1 fruit fly cellular context compared by ENCODE assay signal in the genomic region with DNA sequence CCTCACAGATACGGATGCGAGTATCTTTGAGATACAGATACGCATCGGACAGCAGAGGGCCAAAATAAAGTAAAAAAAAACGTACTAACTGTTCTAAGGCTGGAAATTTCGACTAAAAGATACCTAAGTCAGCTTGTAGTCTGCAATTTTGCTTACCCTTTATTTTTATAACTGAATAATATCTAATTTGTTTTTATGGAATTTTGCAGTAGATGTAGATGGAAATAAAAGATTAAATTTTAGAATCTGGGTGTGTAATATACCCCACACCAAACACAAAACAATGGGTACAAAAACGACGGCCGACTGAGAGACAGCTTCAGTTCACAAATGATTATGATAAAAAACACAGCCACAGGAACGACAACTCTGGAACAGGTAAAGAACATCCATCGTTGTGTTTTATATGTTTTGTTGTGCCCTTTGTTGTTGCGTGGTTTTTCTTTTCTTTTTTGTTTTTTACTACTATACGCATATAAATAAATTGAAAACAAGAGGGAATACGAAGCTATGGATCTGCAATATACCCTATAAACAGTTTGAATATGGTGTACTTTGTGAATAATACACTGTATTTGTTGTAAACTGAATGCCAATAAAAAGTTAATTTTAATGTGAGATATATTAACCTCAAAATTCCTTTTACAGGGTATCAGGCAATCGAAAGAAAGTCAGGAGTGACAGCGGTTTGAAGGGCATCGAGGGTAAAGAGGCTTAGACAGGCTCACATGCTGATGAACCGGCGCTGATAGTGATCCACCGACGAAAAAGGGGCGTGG.
A peak's percentile ranks its signal among the peaks of the same experiment; 100 is the strongest.
TF ChIP-seq lines count a peak whose summit lies in the region.

No protein-coding gene starts in this region.

TF ChIP-seq in whole organism, embryonic, 481 proteins besides CTCF, POLR2A, EP300 and RAD21 (continued from another document and continues in another):
- TF ChIP-seq CG11695 (GFP tag; IDR thresholded peaks at IDR 0.05; lab: Robert Waterston, UW), result peak; percentile 59; the same call in 1 of the 3 replicates
- peak; percentile 68 for TF ChIP-seq CG3065 (GFP tag; optimal IDR thresholded peaks at IDR 0.05; lab: Kevin White, UChicago)
- TF ChIP-seq Side (GFP tag; optimal IDR thresholded peaks at IDR 0.05; lab: Kevin White, UChicago), result peak; percentile 33
- no peak for TF ChIP-seq C15 (GFP tag; IDR thresholded peaks at IDR 0.05; lab: Robert Waterston, UW)
- no peak for TF ChIP-seq Trl (optimal IDR thresholded peaks at IDR 0.05; lab: Kevin White, UChicago)
- peak; percentile 35 for TF ChIP-seq Trl (GFP tag; optimal IDR thresholded peaks at IDR 0.05; lab: Kevin White, UChicago)
- no peak for TF ChIP-seq Bteb2 (GFP tag; optimal IDR thresholded peaks at IDR 0.05; lab: Kevin White, UChicago)
- TF ChIP-seq tup (GFP tag; optimal IDR thresholded peaks at IDR 0.05; lab: Kevin White, UChicago), result no peak
- no peak for TF ChIP-seq pros (GFP tag; optimal IDR thresholded peaks at IDR 0.05; lab: Kevin White, UChicago)
- no peak for TF ChIP-seq Six4 (GFP tag; optimal IDR thresholded peaks at IDR 0.05; lab: Kevin White, UChicago)
- TF ChIP-seq repo (GFP tag; optimal IDR thresholded peaks at IDR 0.05; lab: Kevin White, UChicago), result no peak
- no peak for TF ChIP-seq bigmax (GFP tag; optimal IDR thresholded peaks at IDR 0.05; lab: Kevin White, UChicago)
- TF ChIP-seq trem (tag; optimal IDR thresholded peaks at IDR 0.05; lab: Kevin White, UChicago), result peak; percentile 25
- TF ChIP-seq CG3847 (GFP tag; IDR thresholded peaks at IDR 0.05; lab: Robert Waterston, UW), result no peak
- TF ChIP-seq Dref (GFP tag; IDR thresholded peaks at IDR 0.05; lab: Robert Waterston, UW), result no peak
- peak; percentile 80 for TF ChIP-seq Med (GFP tag; lab: Kevin White, UChicago)
- peak; percentile 40 for TF ChIP-seq Lhr (GFP tag; optimal IDR thresholded peaks at IDR 0.05; lab: Kevin White, UChicago)
- TF ChIP-seq Gsc (GFP tag; IDR thresholded peaks at IDR 0.05; lab: Robert Waterston, UW), result peak; percentile 20; the same call in 1 of the 2 replicates
- peak; percentile 44; the same call in 1 of the 3 replicates for TF ChIP-seq CG11093 (GFP tag; IDR thresholded peaks at IDR 0.05; lab: Robert Waterston, UW)
- no peak for TF ChIP-seq CG13624 (GFP tag; optimal IDR thresholded peaks at IDR 0.05; lab: Kevin White, UChicago)
- TF ChIP-seq fu2 (GFP tag; optimal IDR thresholded peaks at IDR 0.05; lab: Kevin White, UChicago), result no peak
- no peak for TF ChIP-seq ewg (GFP tag; optimal IDR thresholded peaks at IDR 0.05; lab: Kevin White, UChicago)
- TF ChIP-seq wek (GFP tag; optimal IDR thresholded peaks at IDR 0.05; lab: Kevin White, UChicago), result no peak
- peak; percentile 4 for TF ChIP-seq PHDP (tag; optimal IDR thresholded peaks at IDR 0.05; lab: Kevin White, UChicago)
- peak in 1 of 2 experiments; percentile 22 for TF ChIP-seq Hr51 (GFP tag; optimal IDR thresholded peaks at IDR 0.05; lab: Kevin White, UChicago)
- no peak for TF ChIP-seq Atf6 (GFP tag; IDR thresholded peaks at IDR 0.05; lab: Robert Waterston, UW)
- no peak for TF ChIP-seq HmgZ (tag; optimal IDR thresholded peaks at IDR 0.05; lab: Kevin White, UChicago)
- peak; percentile 7 for TF ChIP-seq nerfin-1 (tag; optimal IDR thresholded peaks at IDR 0.05; lab: Kevin White, UChicago)
- no peak for TF ChIP-seq ems (GFP tag; optimal IDR thresholded peaks at IDR 0.05; lab: Kevin White, UChicago)
- TF ChIP-seq Sry-δ (GFP tag; optimal IDR thresholded peaks at IDR 0.05; lab: Kevin White, UChicago), result no peak
- peak; percentile 38 for TF ChIP-seq fd102C (GFP tag; optimal IDR thresholded peaks at IDR 0.05; lab: Kevin White, UChicago)
- 0 out of 2 replicates have a peak, but pooled peaks have one; percentile 16 for TF ChIP-seq ssp (GFP tag; IDR thresholded peaks at IDR 0.05; lab: Robert Waterston, UW)
- no peak for TF ChIP-seq bab2 (GFP tag; optimal IDR thresholded peaks at IDR 0.05; lab: Kevin White, UChicago)
- peak; percentile 48 for TF ChIP-seq CG10209 (GFP tag; optimal IDR thresholded peaks at IDR 0.05; lab: Kevin White, UChicago)
- peak; percentile 4 for TF ChIP-seq CG12219 (GFP tag; optimal IDR thresholded peaks at IDR 0.05; lab: Kevin White, UChicago)
- no peak for TF ChIP-seq Tbp (GFP tag; optimal IDR thresholded peaks at IDR 0.05; lab: Kevin White, UChicago)
- TF ChIP-seq croc (GFP tag; conservative IDR thresholded peaks at IDR 0.05; lab: Robert Waterston, UW), result peak; percentile 56
- no peak for TF ChIP-seq wor (GFP tag; IDR thresholded peaks at IDR 0.05; lab: Robert Waterston, UW)
- 0 out of 2 replicates have a peak, but pooled peaks have one; percentile 4 for TF ChIP-seq wdn (GFP tag; IDR thresholded peaks at IDR 0.05; lab: Robert Waterston, UW)
- TF ChIP-seq vnd (GFP tag; IDR thresholded peaks at IDR 0.05; lab: Robert Waterston, UW; ENCODE audit: partially characterized antibody), result no peak
- no peak for TF ChIP-seq CG13894 (tag; optimal IDR thresholded peaks at IDR 0.05; lab: Kevin White, UChicago)
- TF ChIP-seq B-H2 (GFP tag; optimal IDR thresholded peaks at IDR 0.05; lab: Kevin White, UChicago), result no peak
- peak; percentile 30 for TF ChIP-seq CG18619 (GFP tag; optimal IDR thresholded peaks at IDR 0.05; lab: Kevin White, UChicago)
- TF ChIP-seq CG4730 (GFP tag; IDR thresholded peaks at IDR 0.05; lab: Robert Waterston, UW), result no peak
- peak; percentile 75 for TF ChIP-seq ci (GFP tag; IDR thresholded peaks at IDR 0.05; lab: Robert Waterston, UW)
- TF ChIP-seq Dbx (GFP tag; IDR thresholded peaks at IDR 0.05; lab: Robert Waterston, UW), result no peak
- TF ChIP-seq CG7271 (tag; optimal IDR thresholded peaks at IDR 0.05; lab: Kevin White, UChicago), result no peak
- TF ChIP-seq CG34224 (GFP tag; IDR thresholded peaks at IDR 0.05; lab: Robert Waterston, UW; ENCODE audit: partially characterized antibody), result no peak
- TF ChIP-seq CG10462 (GFP tag; optimal IDR thresholded peaks at IDR 0.05; lab: Kevin White, UChicago), result no peak
- peak; percentile 66 for TF ChIP-seq grn (GFP tag; optimal IDR thresholded peaks at IDR 0.05; lab: Kevin White, UChicago)
- TF ChIP-seq CG15073 (GFP tag; optimal IDR thresholded peaks at IDR 0.05; lab: Kevin White, UChicago), result no peak
- TF ChIP-seq prd (optimal IDR thresholded peaks at IDR 0.05; lab: Kevin White, UChicago), result no peak
- peak; percentile 78 for TF ChIP-seq prd (GFP tag; IDR thresholded peaks at IDR 0.05; lab: Robert Waterston, UW)
- peak; percentile 69 for TF ChIP-seq gem (tag; optimal IDR thresholded peaks at IDR 0.05; lab: Kevin White, UChicago)
- no peak for TF ChIP-seq crp (GFP tag; optimal IDR thresholded peaks at IDR 0.05; lab: Kevin White, UChicago)
- no peak for TF ChIP-seq CG11456 (GFP tag; IDR thresholded peaks at IDR 0.05; lab: Robert Waterston, UW)
- peak; percentile 6 for TF ChIP-seq CG8290 (GFP tag; optimal IDR thresholded peaks at IDR 0.05; lab: Kevin White, UChicago)
- peak; percentile 9 to 17 for TF ChIP-seq CG8290 (tag; optimal IDR thresholded peaks at IDR 0.05; lab: Kevin White, UChicago)
- TF ChIP-seq CG17361 (GFP tag; IDR thresholded peaks at IDR 0.05; lab: Robert Waterston, UW), result peak; percentile 73
- peak; percentile 46 for TF ChIP-seq Camta (GFP tag; optimal IDR thresholded peaks at IDR 0.05; lab: Kevin White, UChicago)
- no peak for TF ChIP-seq hkb (optimal IDR thresholded peaks at IDR 0.05; lab: Kevin White, UChicago)
- peak; percentile 39; the same call in 1 of the 2 replicates for TF ChIP-seq hkb (GFP tag; IDR thresholded peaks at IDR 0.05; lab: Robert Waterston, UW)
- peak; percentile 36 for TF ChIP-seq btn (GFP tag; optimal IDR thresholded peaks at IDR 0.05; lab: Kevin White, UChicago)
- no peak for TF ChIP-seq CG17612 (GFP tag; IDR thresholded peaks at IDR 0.05; lab: Robert Waterston, UW)
- TF ChIP-seq CG4854 (GFP tag; optimal IDR thresholded peaks at IDR 0.05; lab: Kevin White, UChicago), result no peak
- peak; percentile 49 for TF ChIP-seq zen (tag; optimal IDR thresholded peaks at IDR 0.05; lab: Kevin White, UChicago)
- TF ChIP-seq Bgb (GFP tag; IDR thresholded peaks at IDR 0.05; lab: Robert Waterston, UW; ENCODE audit: partially characterized antibody), result no peak
- TF ChIP-seq CG9215 (GFP tag; IDR thresholded peaks at IDR 0.05; lab: Robert Waterston, UW), result no peak
- no peak; the same call in 3 of the 4 replicates for TF ChIP-seq Gug (GFP tag; IDR thresholded peaks at IDR 0.05; lab: Robert Waterston, UW)
- TF ChIP-seq CG17829 (tag; optimal IDR thresholded peaks at IDR 0.05; lab: Kevin White, UChicago), result peak; percentile 76
- TF ChIP-seq CG3281 (GFP tag; optimal IDR thresholded peaks at IDR 0.05; lab: Kevin White, UChicago), result no peak
- no peak for TF ChIP-seq gfzf (GFP tag; optimal IDR thresholded peaks at IDR 0.05; lab: Kevin White, UChicago)
- TF ChIP-seq D19B (GFP tag; optimal IDR thresholded peaks at IDR 0.05; lab: Kevin White, UChicago), result peak; percentile 84
- 0 out of 2 replicates have a peak, but pooled peaks have one; percentile 26 for TF ChIP-seq Nf-YA (GFP tag; IDR thresholded peaks at IDR 0.05; lab: Robert Waterston, UW)
- peak; percentile 15 for TF ChIP-seq lbe (GFP tag; optimal IDR thresholded peaks at IDR 0.05; lab: Kevin White, UChicago)
- TF ChIP-seq ase (GFP tag; IDR thresholded peaks at IDR 0.05; lab: Robert Waterston, UW), result peak; percentile 52; the same call in 1 of the 3 replicates
- TF ChIP-seq CG4707 (GFP tag; optimal IDR thresholded peaks at IDR 0.05; lab: Kevin White, UChicago), result peak; percentile 5
- TF ChIP-seq CG6254 (GFP tag; optimal IDR thresholded peaks at IDR 0.05; lab: Kevin White, UChicago), result peak; percentile 45
- no peak for TF ChIP-seq Adf1 (GFP tag; IDR thresholded peaks at IDR 0.05; lab: Robert Waterston, UW)
- peak; percentile 71 for TF ChIP-seq CG6272 (GFP tag; IDR thresholded peaks at IDR 0.05; lab: Robert Waterston, UW)
- peak; percentile 16 for TF ChIP-seq Hmx (GFP tag; optimal IDR thresholded peaks at IDR 0.05; lab: Kevin White, UChicago)
- no peak for TF ChIP-seq CrebB (tag; optimal IDR thresholded peaks at IDR 0.05; lab: Kevin White, UChicago)
- no peak for TF ChIP-seq CG6854 (GFP tag; optimal IDR thresholded peaks at IDR 0.05; lab: Kevin White, UChicago)
- TF ChIP-seq Hr3 (GFP tag; optimal IDR thresholded peaks at IDR 0.05; lab: Kevin White, UChicago), result peak; percentile 50
- peak; percentile 96 for TF ChIP-seq sens (GFP tag; lab: Kevin White, UChicago)
- no peak for TF ChIP-seq HLH4C (GFP tag; IDR thresholded peaks at IDR 0.05; lab: Robert Waterston, UW; ENCODE audit: partially characterized antibody)
- peak; percentile 55 for TF ChIP-seq CG15601 (tag; optimal IDR thresholded peaks at IDR 0.05; lab: Kevin White, UChicago)
- TF ChIP-seq ap (GFP tag; IDR thresholded peaks at IDR 0.05; lab: Robert Waterston, UW), result peak; percentile 23; the same call in 1 of the 2 replicates
- TF ChIP-seq Elba2 (GFP tag; optimal IDR thresholded peaks at IDR 0.05; lab: Kevin White, UChicago), result no peak
- peak; percentile 16 for TF ChIP-seq jumu (GFP tag; optimal IDR thresholded peaks at IDR 0.05; lab: Kevin White, UChicago)
- peak; percentile 79 for TF ChIP-seq CG2712 (tag; optimal IDR thresholded peaks at IDR 0.05; lab: Kevin White, UChicago)
- peak; percentile 80 for TF ChIP-seq zfh1 (GFP tag; IDR thresholded peaks at IDR 0.05; lab: Robert Waterston, UW)
- no peak for TF ChIP-seq Dll (GFP tag; IDR thresholded peaks at IDR 0.05; lab: Robert Waterston, UW; ENCODE audit: partially characterized antibody)
- TF ChIP-seq chif (GFP tag; optimal IDR thresholded peaks at IDR 0.05; lab: Kevin White, UChicago), result peak; percentile 32 to 47
- no peak for TF ChIP-seq ATbp (GFP tag; optimal IDR thresholded peaks at IDR 0.05; lab: Kevin White, UChicago)
- TF ChIP-seq CG6654 (GFP tag; optimal IDR thresholded peaks at IDR 0.05; lab: Kevin White, UChicago), result no peak
- TF ChIP-seq CG13296 (GFP tag; optimal IDR thresholded peaks at IDR 0.05; lab: Kevin White, UChicago), result no peak
- TF ChIP-seq Neu2 (GFP tag; optimal IDR thresholded peaks at IDR 0.05; lab: Kevin White, UChicago; ENCODE audit: borderline replicate concordance), result no peak
- TF ChIP-seq Scr (GFP tag; IDR thresholded peaks at IDR 0.05; lab: Robert Waterston, UW; ENCODE audit: partially characterized antibody), result no peak
- TF ChIP-seq CG18262 (tag; optimal IDR thresholded peaks at IDR 0.05; lab: Kevin White, UChicago), result peak; percentile 82
- no peak for TF ChIP-seq CG2199 (GFP tag; IDR thresholded peaks at IDR 0.05; lab: Robert Waterston, UW)
- TF ChIP-seq CG10543 (GFP tag; optimal IDR thresholded peaks at IDR 0.05; lab: Kevin White, UChicago), result no peak
- TF ChIP-seq lov (optimal IDR thresholded peaks at IDR 0.05; lab: Kevin White, UChicago), result no peak
- TF ChIP-seq lov (GFP tag; IDR thresholded peaks at IDR 0.05; lab: Robert Waterston, UW), result peak; percentile 50; the same call in 1 of the 3 replicates
- TF ChIP-seq dati (GFP tag; IDR thresholded peaks at IDR 0.05; lab: Robert Waterston, UW), result peak; percentile 44; the same call in 1 of the 2 replicates
- TF ChIP-seq CG7556 (GFP tag; optimal IDR thresholded peaks at IDR 0.05; lab: Kevin White, UChicago), result peak; percentile 55
- TF ChIP-seq CG32772 (GFP tag; IDR thresholded peaks at IDR 0.05; lab: Robert Waterston, UW), result peak; percentile 45
- TF ChIP-seq CG14667 (GFP tag; IDR thresholded peaks at IDR 0.05; lab: Robert Waterston, UW), result peak; percentile 48
- TF ChIP-seq Awh (GFP tag; IDR thresholded peaks at IDR 0.05; lab: Robert Waterston, UW), result 0 out of 2 replicates have a peak, but pooled peaks have one; percentile 14
- TF ChIP-seq Optix (GFP tag; IDR thresholded peaks at IDR 0.05; lab: Robert Waterston, UW), result peak; percentile 31; the same call in 1 of the 3 replicates
- TF ChIP-seq Deaf1 (tag; optimal IDR thresholded peaks at IDR 0.05; lab: Kevin White, UChicago), result peak; percentile 16
- TF ChIP-seq CG9727 (GFP tag; optimal IDR thresholded peaks at IDR 0.05; lab: Kevin White, UChicago), result peak; percentile 83
- no peak for TF ChIP-seq h (optimal IDR thresholded peaks at IDR 0.05; lab: Kevin White, UChicago)
- no peak for TF ChIP-seq corto (GFP tag; optimal IDR thresholded peaks at IDR 0.05; lab: Kevin White, UChicago)
- no peak for TF ChIP-seq Sox100B (GFP tag; optimal IDR thresholded peaks at IDR 0.05; lab: Kevin White, UChicago)
- no peak for TF ChIP-seq abd-A (tag; optimal IDR thresholded peaks at IDR 0.05; lab: Kevin White, UChicago)
- peak; percentile 46 for TF ChIP-seq twi (tag; optimal IDR thresholded peaks at IDR 0.05; lab: Kevin White, UChicago)
- no peak for TF ChIP-seq CG1792 (GFP tag; optimal IDR thresholded peaks at IDR 0.05; lab: Kevin White, UChicago)
- no peak for TF ChIP-seq CG34376 (GFP tag; optimal IDR thresholded peaks at IDR 0.05; lab: Kevin White, UChicago)
- peak; percentile 26 for TF ChIP-seq CG13775 (GFP tag; optimal IDR thresholded peaks at IDR 0.05; lab: Kevin White, UChicago)
- TF ChIP-seq kay (GFP tag; optimal IDR thresholded peaks at IDR 0.05; lab: Kevin White, UChicago), result no peak
- TF ChIP-seq Lim3 (GFP tag; IDR thresholded peaks at IDR 0.05; lab: Robert Waterston, UW), result no peak
- peak; percentile 59 for TF ChIP-seq ERR (GFP tag; optimal IDR thresholded peaks at IDR 0.05; lab: Kevin White, UChicago)
